Worm (Caenorhabditis elegans): Measurements from ENCODE around the gene attf-3.
A peak's percentile ranks its signal among the peaks of the same experiment; 100 is the strongest.

The attf-3 gene

DNA sequence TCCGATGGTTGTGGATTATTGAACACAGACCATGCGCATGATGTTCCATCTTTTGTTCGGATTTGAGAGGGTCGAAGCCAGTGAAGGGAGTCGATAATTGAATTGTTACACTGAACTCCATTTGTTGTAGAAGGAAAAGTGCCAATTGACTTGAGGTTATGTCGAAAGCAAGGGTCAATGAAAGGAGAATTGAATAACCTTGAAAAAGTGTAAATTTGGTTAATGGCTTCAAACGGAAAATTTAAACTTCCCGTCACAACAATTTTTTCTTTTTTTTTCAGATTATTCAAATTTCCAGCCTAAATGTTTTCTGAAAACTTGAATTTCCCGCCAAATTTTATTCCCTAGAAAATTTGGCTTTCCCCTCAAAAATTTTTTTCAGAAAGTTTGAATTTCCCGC is 48.1 kb downstream of the attf-3 start, which contains the start of gene clp-10:
clp-10 (minus strand) TSS at position 101 of the 400 bp plus-strand sequence.
- TF ChIP-seq dmd-4 (tag; optimal IDR thresholded peaks at IDR 0.05) (no peak), nhr-25 (tag; optimal IDR thresholded peaks at IDR 0.05) (no peak)

DNA sequence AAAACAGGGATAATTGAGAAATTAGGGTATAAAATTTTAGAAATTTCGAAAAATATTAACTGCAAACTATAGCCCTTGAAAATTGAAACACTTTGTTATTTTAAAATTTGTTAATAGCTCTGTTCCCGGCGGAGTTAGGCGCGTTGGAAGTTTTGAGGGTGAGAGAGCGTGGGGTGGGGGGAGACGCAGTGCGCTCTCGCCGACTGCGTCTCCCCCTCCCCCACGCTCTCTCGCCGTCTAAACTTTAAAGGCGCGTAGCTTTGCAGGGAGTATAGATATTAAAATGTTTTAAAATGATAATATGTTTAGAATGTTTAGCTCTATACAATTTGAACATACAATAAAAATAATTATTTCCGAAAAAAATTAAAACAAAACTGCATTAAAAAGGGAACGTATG is 52.9 kb downstream of the attf-3 start:
- TF ChIP-seq elt-3 (tag; optimal IDR thresholded peaks at IDR 0.05) (no peak), sma-9 (GFP tag; optimal IDR thresholded peaks at IDR 0.05) (no peak), sma-9 (tag; optimal IDR thresholded peaks at IDR 0.05) (no peak), peb-1 (tag; optimal IDR thresholded peaks at IDR 0.05) (no peak), lin-39 (tag; optimal IDR thresholded peaks at IDR 0.05) (no peak), ztf-1 (GFP tag; conservative IDR thresholded peaks at IDR 0.05) (no peak), gmeb-1 (tag; optimal IDR thresholded peaks at IDR 0.05) (no peak), F13H6.1 (tag; optimal IDR thresholded peaks at IDR 0.05) (no peak), aly-2 (tag; optimal IDR thresholded peaks at IDR 0.05) (no peak), R02D3.7 (tag; optimal IDR thresholded peaks at IDR 0.05) (no peak), mdl-1 (tag; optimal IDR thresholded peaks at IDR 0.05) (no peak), ztf-11 (tag; optimal IDR thresholded peaks at IDR 0.05) (no peak), ama-1 (optimal IDR thresholded peaks at IDR 0.05) (no peak), lsy-2 (tag; optimal IDR thresholded peaks at IDR 0.05) (no peak), mab-5 (tag; optimal IDR thresholded peaks at IDR 0.05) (no peak), unc-55 (GFP tag; optimal IDR thresholded peaks at IDR 0.05) (no peak)

DNA sequence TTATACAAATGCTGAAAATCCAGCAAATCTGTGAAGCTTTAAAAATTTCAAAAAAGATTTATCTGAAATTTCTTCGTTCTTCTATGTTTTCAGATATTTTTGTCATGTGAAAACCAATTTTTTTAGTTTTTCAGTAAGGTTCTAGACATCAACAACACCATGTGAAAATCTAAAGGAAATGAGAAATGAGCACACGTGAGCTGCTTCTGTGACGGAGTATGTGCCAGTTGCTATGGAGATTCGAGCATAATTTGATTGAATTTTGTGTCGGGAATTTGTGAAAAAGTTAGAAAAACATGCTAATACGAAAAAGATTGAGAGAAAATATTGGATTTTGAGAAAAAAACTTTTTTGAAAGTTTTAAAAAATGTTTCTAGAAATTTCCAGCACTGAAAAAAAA is 54.6 kb downstream of the attf-3 start:
- TF ChIP-seq C34F6.9 (tag; optimal IDR thresholded peaks at IDR 0.05) (peak; percentile 8), ztf-4 (tag; optimal IDR thresholded peaks at IDR 0.05) (no peak)

DNA sequence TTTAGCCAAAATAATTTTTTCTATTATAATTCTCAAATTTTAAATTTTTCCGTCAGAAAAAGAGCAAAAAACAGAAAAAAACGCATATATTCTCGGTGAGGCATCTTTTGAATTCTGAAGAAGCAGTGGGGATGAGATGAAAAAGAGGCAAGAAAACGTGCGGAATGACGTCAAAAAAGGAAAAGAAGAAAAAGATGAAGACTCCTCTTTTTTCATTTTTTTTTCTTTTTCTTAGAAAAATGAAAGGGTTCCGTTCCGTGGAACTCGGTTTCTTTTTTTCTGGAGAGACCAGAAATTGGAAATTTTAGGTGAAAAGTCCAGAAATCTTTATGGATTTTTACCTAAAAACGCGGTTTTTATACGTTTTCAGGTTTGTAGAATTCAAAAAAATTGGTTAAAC is 55.8 kb downstream of the attf-3 start:
- TF ChIP-seq ceh-82 (tag; optimal IDR thresholded peaks at IDR 0.05) (no peak), nhr-21 (tag; optimal IDR thresholded peaks at IDR 0.05) (no peak), blmp-1 (tag; optimal IDR thresholded peaks at IDR 0.05; ENCODE audit: insufficient read depth) (no peak), Y55F3AM.14 (GFP tag; optimal IDR thresholded peaks at IDR 0.05) (peak; percentile 30), lsy-2 (tag; optimal IDR thresholded peaks at IDR 0.05) (peak in 1 of 2 experiments; percentile 65), peb-1 (tag; optimal IDR thresholded peaks at IDR 0.05) (no peak), ZK546.5 (tag; optimal IDR thresholded peaks at IDR 0.05) (no peak), elt-3 (tag; optimal IDR thresholded peaks at IDR 0.05) (no peak), mbf-1 (tag; optimal IDR thresholded peaks at IDR 0.05) (no peak), nhr-10 (tag; optimal IDR thresholded peaks at IDR 0.05) (no peak), dmd-4 (tag; optimal IDR thresholded peaks at IDR 0.05) (no peak), ama-1 (optimal IDR thresholded peaks at IDR 0.05) (no peak), mdl-1 (tag; optimal IDR thresholded peaks at IDR 0.05) (peak in 1 of 2 experiments; percentile 60), C34F6.9 (tag; optimal IDR thresholded peaks at IDR 0.05) (peak; percentile 48), gmeb-1 (tag; optimal IDR thresholded peaks at IDR 0.05) (no peak), lin-11 (tag; optimal IDR thresholded peaks at IDR 0.05) (no peak), snpc-4 (tag; optimal IDR thresholded peaks at IDR 0.05) (no peak), R02D3.7 (tag; optimal IDR thresholded peaks at IDR 0.05) (no peak), egl-27 (tag; optimal IDR thresholded peaks at IDR 0.05) (no peak), sma-9 (GFP tag; optimal IDR thresholded peaks at IDR 0.05) (peak; percentile 43), sma-9 (tag; optimal IDR thresholded peaks at IDR 0.05) (no peak), fos-1 (tag; optimal IDR thresholded peaks at IDR 0.05) (no peak), sem-4 (tag; optimal IDR thresholded peaks at IDR 0.05) (peak; percentile 10), skn-1 (tag; optimal IDR thresholded peaks at IDR 0.05) (no peak), nhr-237 (tag; optimal IDR thresholded peaks at IDR 0.05) (no peak), nhr-77 (tag; optimal IDR thresholded peaks at IDR 0.05) (no peak), unc-62 (GFP tag; optimal IDR thresholded peaks at IDR 0.05) (no peak), nhr-6 (tag; optimal IDR thresholded peaks at IDR 0.05) (peak; percentile 1), ztf-4 (tag; optimal IDR thresholded peaks at IDR 0.05) (no peak), nhr-25 (tag; optimal IDR thresholded peaks at IDR 0.05) (no peak), lin-39 (tag; optimal IDR thresholded peaks at IDR 0.05) (no peak), crh-2 (tag; optimal IDR thresholded peaks at IDR 0.05) (peak; percentile 53), nhr-23 (tag; optimal IDR thresholded peaks at IDR 0.05) (no peak), unc-55 (GFP tag; optimal IDR thresholded peaks at IDR 0.05) (peak; percentile 60), mab-5 (tag; optimal IDR thresholded peaks at IDR 0.05) (no peak), nhr-11 (tag; optimal IDR thresholded peaks at IDR 0.05) (no peak), zag-1 (tag; optimal IDR thresholded peaks at IDR 0.05) (peak; percentile 27), ceh-16 (tag; optimal IDR thresholded peaks at IDR 0.05) (no peak)

Data from whole organism, L2 larva.